Worm (Caenorhabditis elegans): Measurements from ENCODE around the gene sea-1.

The sea-1 gene

DNA sequence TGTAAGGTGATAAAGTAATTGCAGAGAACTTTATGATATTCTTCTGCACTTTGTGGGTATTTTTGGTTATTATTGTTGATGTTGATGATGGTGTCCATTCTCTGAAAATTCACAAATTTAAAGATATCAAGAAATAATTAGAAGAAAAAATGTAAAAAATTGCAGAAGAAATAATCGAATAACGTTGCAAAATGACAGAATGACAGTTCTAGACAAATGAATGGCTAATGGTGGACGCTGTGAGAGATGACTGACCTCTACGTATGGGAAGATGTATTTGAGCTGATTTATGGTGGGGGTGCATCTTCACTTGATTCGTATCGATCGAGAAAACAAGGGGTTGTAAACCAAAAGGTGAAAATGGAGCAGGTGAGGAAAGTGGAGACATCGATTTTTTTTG, at the start of gene sea-1:
TSS of gene sea-1 (minus strand) at position 101 of the 400 bp plus-strand sequence.
- TF ChIP-seq tbx-9 (tag; optimal IDR thresholded peaks at IDR 0.05; ENCODE audit: borderline replicate concordance) (no peak), lsl-1 (GFP tag; optimal IDR thresholded peaks at IDR 0.05) (no peak), nhr-179 (tag; optimal IDR thresholded peaks at IDR 0.05) (no peak)

DNA sequence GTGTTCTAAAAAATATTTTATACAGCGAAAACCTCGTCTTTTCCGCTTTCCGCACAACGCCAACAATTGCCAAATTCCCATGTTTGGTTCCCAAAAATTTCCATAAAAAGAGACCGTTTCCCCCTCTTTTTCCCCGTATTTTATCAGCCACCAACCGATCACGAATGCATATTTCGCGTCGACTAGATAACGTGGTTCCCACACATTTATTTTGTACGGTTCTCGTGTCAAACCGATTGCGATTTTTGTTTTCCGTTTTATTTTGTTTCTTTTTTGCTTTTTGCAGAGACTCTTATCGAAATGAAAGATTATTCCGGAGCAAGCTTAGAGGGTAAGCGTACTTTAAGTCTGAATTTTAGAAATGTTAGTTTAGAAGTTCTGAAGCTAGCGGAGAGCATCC, 47.6 kb upstream of the sea-1 start, which contains the start of gene C46E10.3:
TSS of gene C46E10.3 (plus strand) at position 301 of the 400 bp plus-strand sequence.
- no peak for TF ChIP-seq ceh-58 (GFP tag; IDR thresholded peaks at IDR 0.05)
- TF ChIP-seq C17E4.6 (GFP tag; IDR thresholded peaks at IDR 0.05), result no peak
- TF ChIP-seq aptf-3 (GFP tag; IDR thresholded peaks at IDR 0.05), result no peak
- no peak for TF ChIP-seq nhr-27 (tag; optimal IDR thresholded peaks at IDR 0.05)
- no peak for TF ChIP-seq lsy-27 (tag; optimal IDR thresholded peaks at IDR 0.05; ENCODE audit: borderline replicate concordance, insufficient read depth)
- TF ChIP-seq F55B11.4 (tag; optimal IDR thresholded peaks at IDR 0.05; ENCODE audit: borderline replicate concordance, insufficient read depth), result no peak
- no peak for TF ChIP-seq hlh-12 (tag; optimal IDR thresholded peaks at IDR 0.05)
- TF ChIP-seq nfya-2 (GFP tag; IDR thresholded peaks at IDR 0.05), result no peak
- TF ChIP-seq xnd-1 (tag; optimal IDR thresholded peaks at IDR 0.05), result no peak
- TF ChIP-seq dpl-1 (GFP tag; optimal IDR thresholded peaks at IDR 0.05), result no peak
- no peak for TF ChIP-seq lsl-1 (GFP tag; optimal IDR thresholded peaks at IDR 0.05)
- TF ChIP-seq ceh-40 (GFP tag; IDR thresholded peaks at IDR 0.05), result no peak
- no peak for TF ChIP-seq F39B2.1 (GFP tag; IDR thresholded peaks at IDR 0.05)
- TF ChIP-seq bed-1 (GFP tag; IDR thresholded peaks at IDR 0.05), result no peak
- TF ChIP-seq tbx-9 (tag; optimal IDR thresholded peaks at IDR 0.05; ENCODE audit: borderline replicate concordance), result no peak
- no peak for TF ChIP-seq Y56A3A.18 (GFP tag; IDR thresholded peaks at IDR 0.05)
- no peak for TF ChIP-seq unc-62 (GFP tag; optimal IDR thresholded peaks at IDR 0.05)
- no peak for TF ChIP-seq fkh-3 (tag; optimal IDR thresholded peaks at IDR 0.05)
- TF ChIP-seq D2030.7 (GFP tag; IDR thresholded peaks at IDR 0.05), result no peak

DNA sequence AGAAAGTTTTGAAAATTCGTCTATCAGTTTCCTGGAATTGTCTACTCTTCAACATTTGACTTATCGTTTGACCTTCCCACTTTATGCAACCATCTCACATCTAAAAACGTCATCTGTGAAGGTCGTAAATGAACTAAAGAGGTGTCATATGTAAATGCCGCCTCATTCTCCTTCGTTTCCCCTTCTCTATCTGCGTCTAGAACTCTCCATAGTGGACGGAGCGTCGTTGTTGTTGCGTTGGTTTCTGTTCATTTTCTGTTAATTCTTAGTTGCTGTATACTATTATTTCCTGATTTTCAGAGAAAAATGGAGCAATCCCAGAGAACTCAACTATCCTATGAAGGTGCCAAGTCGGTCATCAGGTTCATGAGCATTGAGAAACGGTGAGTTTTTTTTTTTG, 43.6 kb upstream of the sea-1 start, which contains the start of gene fbxc-52:
TSS of gene fbxc-52 (plus strand) at position 301 of the 400 bp plus-strand sequence.
- TF ChIP-seq nfyb-1 (GFP tag; IDR thresholded peaks at IDR 0.05), result 0 out of 2 replicates have a peak, but pooled peaks have one; percentile 11
- TF ChIP-seq egl-44 (GFP tag; IDR thresholded peaks at IDR 0.05), result no peak

DNA sequence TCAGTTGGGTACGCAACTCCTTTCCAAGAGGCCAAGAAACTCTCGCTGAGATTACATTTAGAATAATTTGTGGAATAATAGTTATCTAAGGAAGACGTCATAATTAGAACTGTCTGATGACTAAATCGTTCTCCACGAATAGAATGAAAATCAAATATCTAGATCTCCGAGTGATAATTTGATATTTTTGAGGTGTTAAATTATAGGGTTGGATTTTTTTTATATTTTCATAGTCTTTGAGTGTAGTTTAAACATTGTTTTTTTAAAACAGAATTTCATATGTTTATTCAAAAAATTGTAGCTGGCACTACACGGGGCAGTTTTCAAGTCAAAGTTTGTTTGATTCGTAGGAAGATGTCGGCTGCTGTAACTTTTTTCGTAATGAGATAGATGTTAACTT, 43.1 kb upstream of the sea-1 start, which contains the start of gene srh-99:
TSS of gene srh-99 (minus strand) at position 101 of the 400 bp plus-strand sequence.
- no peak for TF ChIP-seq ztf-25 (GFP tag; IDR thresholded peaks at IDR 0.05)
- TF ChIP-seq unc-130 (GFP tag; optimal IDR thresholded peaks at IDR 0.05), result no peak

DNA sequence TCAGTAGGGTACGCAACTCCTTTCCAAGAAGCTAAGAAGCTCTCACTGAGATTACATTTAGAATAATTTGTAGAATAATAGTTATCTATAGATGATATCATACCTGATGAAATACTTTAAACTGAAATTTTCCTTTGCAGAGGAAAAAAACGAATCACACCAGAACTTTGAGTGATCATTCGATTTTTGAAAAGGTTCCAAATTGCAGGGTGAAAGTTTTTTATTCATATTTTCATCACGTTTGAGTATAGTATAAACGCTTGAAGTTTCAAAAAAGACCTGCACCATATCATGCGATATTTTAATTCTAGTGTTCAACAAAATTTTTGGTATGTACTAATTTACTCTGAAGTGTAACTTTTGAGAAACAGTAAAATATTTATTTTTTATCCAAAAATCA, 41.2 kb upstream of the sea-1 start, which contains the start of gene srh-100:
TSS of gene srh-100 (minus strand) at position 101 of the 400 bp plus-strand sequence.
- TF ChIP-seq madf-10 (tag; optimal IDR thresholded peaks at IDR 0.05) (no peak), lin-40 (tag; optimal IDR thresholded peaks at IDR 0.05) (no peak), snpc-1.1 (tag; optimal IDR thresholded peaks at IDR 0.05; ENCODE audit: insufficient read depth) (no peak), aptf-2 (GFP tag; conservative IDR thresholded peaks at IDR 0.05) (no peak), atf-7 (tag; optimal IDR thresholded peaks at IDR 0.05) (no peak), hsf-1 (GFP tag; IDR thresholded peaks at IDR 0.05) (no peak), tlf-1 (GFP tag; optimal IDR thresholded peaks at IDR 0.05) (no peak), xnd-1 (tag; optimal IDR thresholded peaks at IDR 0.05) (no peak)

Data from whole organism, young adult.